Fruit fly (Drosophila melanogaster): ENCODE results near the gene Ocho.
A peak's percentile ranks its signal among the peaks of the same experiment; 100 is the strongest.

The Ocho gene

dm6 chr3L:14962729-14963128, 11.9 kb upstream of the Ocho start:
- no peak for TF ChIP-seq CG13204 (GFP tag; optimal IDR thresholded peaks at IDR 0.05)
- no peak for TF ChIP-seq CG17806 (tag; optimal IDR thresholded peaks at IDR 0.05)
- no peak for TF ChIP-seq CG4496 (GFP tag; IDR thresholded peaks at IDR 0.05)
- TF ChIP-seq CG14655 (GFP tag; optimal IDR thresholded peaks at IDR 0.05), result no peak
- no peak for TF ChIP-seq rn (GFP tag; IDR thresholded peaks at IDR 0.05)
- no peak for TF ChIP-seq Ets98B (GFP tag; IDR thresholded peaks at IDR 0.05)
- no peak for TF ChIP-seq D1 (tag; optimal IDR thresholded peaks at IDR 0.05)
- no peak for TF ChIP-seq Snoo (tag; optimal IDR thresholded peaks at IDR 0.05)
- no peak for TF ChIP-seq CG32121 (GFP tag; IDR thresholded peaks at IDR 0.05)
- no peak for TF ChIP-seq CG10348 (GFP tag; IDR thresholded peaks at IDR 0.05)

- no peak for TF ChIP-seq CG4496 (GFP tag; IDR thresholded peaks at IDR 0.05)
- TF ChIP-seq CG10348 (GFP tag; IDR thresholded peaks at IDR 0.05), result no peak
- no peak for TF ChIP-seq CG9948 (tag; optimal IDR thresholded peaks at IDR 0.05)
- TF ChIP-seq CG8159 (tag; optimal IDR thresholded peaks at IDR 0.05), result no peak
- no peak for TF ChIP-seq Pif1A (GFP tag; optimal IDR thresholded peaks at IDR 0.05)
- no peak for TF ChIP-seq CG8301 (tag; optimal IDR thresholded peaks at IDR 0.05)
- TF ChIP-seq D1 (tag; optimal IDR thresholded peaks at IDR 0.05), result no peak
- no peak for TF ChIP-seq rn (GFP tag; IDR thresholded peaks at IDR 0.05)
- TF ChIP-seq CG15710 (tag; optimal IDR thresholded peaks at IDR 0.05), result no peak
- TF ChIP-seq fd96Ca (GFP tag; IDR thresholded peaks at IDR 0.05), result no peak
These were observed 9.8 kb upstream of the Ocho start for dm6 chr3L:14964862-14965261.

- no peak for TF ChIP-seq CG8301 (tag; optimal IDR thresholded peaks at IDR 0.05)
- TF ChIP-seq CG4496 (GFP tag; IDR thresholded peaks at IDR 0.05), result no peak
- no peak for TF ChIP-seq Ets98B (GFP tag; IDR thresholded peaks at IDR 0.05)
- no peak for TF ChIP-seq EcR (GFP tag; optimal IDR thresholded peaks at IDR 0.05)
- no peak for TF ChIP-seq CG8159 (tag; optimal IDR thresholded peaks at IDR 0.05)
- no peak for TF ChIP-seq rn (GFP tag; IDR thresholded peaks at IDR 0.05)
- no peak for TF ChIP-seq Pif1A (GFP tag; optimal IDR thresholded peaks at IDR 0.05)
- no peak for TF ChIP-seq CG15710 (tag; optimal IDR thresholded peaks at IDR 0.05)
- TF ChIP-seq D1 (tag; optimal IDR thresholded peaks at IDR 0.05), result no peak
- no peak for TF ChIP-seq CG9948 (tag; optimal IDR thresholded peaks at IDR 0.05)
- no peak for TF ChIP-seq CG13204 (GFP tag; optimal IDR thresholded peaks at IDR 0.05)
- no peak for TF ChIP-seq CG17806 (tag; optimal IDR thresholded peaks at IDR 0.05)
- no peak for TF ChIP-seq CG10348 (GFP tag; IDR thresholded peaks at IDR 0.05)
- no peak for TF ChIP-seq gl (tag; optimal IDR thresholded peaks at IDR 0.05)
These were observed 8.3 kb upstream of the Ocho start for dm6 chr3L:14966199-14966858.

- TF ChIP-seq fd96Ca (GFP tag; IDR thresholded peaks at IDR 0.05) (no peak), CG12605 (GFP tag; IDR thresholded peaks at IDR 0.05) (no peak), CG10348 (GFP tag; IDR thresholded peaks at IDR 0.05) (no peak), CG17806 (tag; optimal IDR thresholded peaks at IDR 0.05) (no peak), rn (GFP tag; IDR thresholded peaks at IDR 0.05) (no peak), CG13204 (GFP tag; optimal IDR thresholded peaks at IDR 0.05) (no peak), gl (tag; optimal IDR thresholded peaks at IDR 0.05) (no peak), CG14655 (GFP tag; optimal IDR thresholded peaks at IDR 0.05) (no peak), CG15710 (tag; optimal IDR thresholded peaks at IDR 0.05) (no peak), CG8159 (tag; optimal IDR thresholded peaks at IDR 0.05) (no peak), D1 (tag; optimal IDR thresholded peaks at IDR 0.05) (no peak), EcR (GFP tag; optimal IDR thresholded peaks at IDR 0.05) (no peak), Snoo (tag; optimal IDR thresholded peaks at IDR 0.05) (no peak), CG34367 (tag; optimal IDR thresholded peaks at IDR 0.05) (no peak)
These were observed 6.7 kb upstream of the Ocho start for dm6 chr3L:14967691-14968538.

dm6 chr3L:14968553-14968952, 6.1 kb upstream of the Ocho start:
- no peak for TF ChIP-seq Ets98B (GFP tag; IDR thresholded peaks at IDR 0.05)
- no peak for TF ChIP-seq EcR (GFP tag; optimal IDR thresholded peaks at IDR 0.05)
- no peak for TF ChIP-seq fd96Ca (GFP tag; IDR thresholded peaks at IDR 0.05)

- TF ChIP-seq CG8301 (tag; optimal IDR thresholded peaks at IDR 0.05) (no peak), CG8159 (tag; optimal IDR thresholded peaks at IDR 0.05) (no peak), CG12605 (GFP tag; IDR thresholded peaks at IDR 0.05) (no peak), Pif1B (GFP tag; optimal IDR thresholded peaks at IDR 0.05) (peak; percentile 3), CG9948 (tag; optimal IDR thresholded peaks at IDR 0.05) (no peak), Snoo (tag; optimal IDR thresholded peaks at IDR 0.05) (no peak), fd96Ca (GFP tag; IDR thresholded peaks at IDR 0.05) (no peak), D1 (tag; optimal IDR thresholded peaks at IDR 0.05) (no peak), Ets98B (GFP tag; IDR thresholded peaks at IDR 0.05) (no peak), CG15710 (tag; optimal IDR thresholded peaks at IDR 0.05) (no peak), CG14655 (GFP tag; optimal IDR thresholded peaks at IDR 0.05) (no peak), CG4496 (GFP tag; IDR thresholded peaks at IDR 0.05) (no peak), CG34367 (tag; optimal IDR thresholded peaks at IDR 0.05) (no peak), CG13204 (GFP tag; optimal IDR thresholded peaks at IDR 0.05) (no peak), EcR (GFP tag; optimal IDR thresholded peaks at IDR 0.05) (peak; percentile 30)
These were observed 5.5 kb upstream of the Ocho start, which contains the start of gene Tom for dm6 chr3L:14969171-14969570. Gene Tom (plus strand): TSS chr3L:14969344.
